Worm (Caenorhabditis elegans): ENCODE results near the gene F07G11.4.

- TF ChIP-seq nhr-77 (tag; optimal IDR thresholded peaks at IDR 0.05): no peak
- TF ChIP-seq nhr-11 (tag; optimal IDR thresholded peaks at IDR 0.05): no peak
- TF ChIP-seq ztf-4 (tag; optimal IDR thresholded peaks at IDR 0.05): no peak
- no peak for TF ChIP-seq ama-1 (optimal IDR thresholded peaks at IDR 0.05)
- no peak for TF ChIP-seq nfya-1 (tag; optimal IDR thresholded peaks at IDR 0.05; ENCODE audit: insufficient read depth)
- TF ChIP-seq nhr-237 (tag; optimal IDR thresholded peaks at IDR 0.05): no peak
- no peak for TF ChIP-seq fos-1 (tag; optimal IDR thresholded peaks at IDR 0.05)
- TF ChIP-seq unc-39 (tag; optimal IDR thresholded peaks at IDR 0.05): no peak
- no peak for TF ChIP-seq ceh-9 (tag; optimal IDR thresholded peaks at IDR 0.05)
- TF ChIP-seq ceh-28 (tag; optimal IDR thresholded peaks at IDR 0.05): no peak
- no peak for TF ChIP-seq zag-1 (tag; optimal IDR thresholded peaks at IDR 0.05)
- TF ChIP-seq ZK546.5 (tag; optimal IDR thresholded peaks at IDR 0.05): no peak
- no peak for TF ChIP-seq ztf-11 (tag; optimal IDR thresholded peaks at IDR 0.05)
- TF ChIP-seq pha-4 (tag; optimal IDR thresholded peaks at IDR 0.05): no peak
Observed at ce11 chrV:7320909-7321308, 25.7 kb upstream of the F07G11.4 start, which contains the start of gene lmd-4.
